Fruit fly (Drosophila melanogaster) whole organism: ENCODE measurements around the gene mRpL48.

Source experiments
- CG8478 ChIP-seq: fragments of >200 bp; optimal IDR thresholded peaks from 2 replicates; lab custom pipeline; 2018; ENCODE audit warnings: inconsistent platforms
- Dll ChIP-seq: fragments of >200 bp; optimal IDR thresholded peaks from 2 replicates; lab custom pipeline; 2017
- EcR ChIP-seq, 2 experiments: fragments of >200 bp; optimal IDR thresholded peaks; 2 replicates each; lab custom pipeline; 2017; ENCODE audit warnings: missing biosample characterization in 2 of 2, missing genetic modification characterization in 2 of 2, missing genetic modification reagents in 2 of 2
- pan ChIP-seq: fragments of >200 bp; optimal IDR thresholded peaks from 2 replicates; lab custom pipeline; 2017
- psq ChIP-seq: fragments of >200 bp; optimal IDR thresholded peaks from 2 replicates; lab custom pipeline; 2017
- usp ChIP-seq: fragments of >200 bp; optimal IDR thresholded peaks from 2 replicates; lab custom pipeline; 2017; ENCODE audit warnings: missing biosample characterization, missing genetic modification characterization, mixed read lengths

The mRpL48 gene

DNA sequence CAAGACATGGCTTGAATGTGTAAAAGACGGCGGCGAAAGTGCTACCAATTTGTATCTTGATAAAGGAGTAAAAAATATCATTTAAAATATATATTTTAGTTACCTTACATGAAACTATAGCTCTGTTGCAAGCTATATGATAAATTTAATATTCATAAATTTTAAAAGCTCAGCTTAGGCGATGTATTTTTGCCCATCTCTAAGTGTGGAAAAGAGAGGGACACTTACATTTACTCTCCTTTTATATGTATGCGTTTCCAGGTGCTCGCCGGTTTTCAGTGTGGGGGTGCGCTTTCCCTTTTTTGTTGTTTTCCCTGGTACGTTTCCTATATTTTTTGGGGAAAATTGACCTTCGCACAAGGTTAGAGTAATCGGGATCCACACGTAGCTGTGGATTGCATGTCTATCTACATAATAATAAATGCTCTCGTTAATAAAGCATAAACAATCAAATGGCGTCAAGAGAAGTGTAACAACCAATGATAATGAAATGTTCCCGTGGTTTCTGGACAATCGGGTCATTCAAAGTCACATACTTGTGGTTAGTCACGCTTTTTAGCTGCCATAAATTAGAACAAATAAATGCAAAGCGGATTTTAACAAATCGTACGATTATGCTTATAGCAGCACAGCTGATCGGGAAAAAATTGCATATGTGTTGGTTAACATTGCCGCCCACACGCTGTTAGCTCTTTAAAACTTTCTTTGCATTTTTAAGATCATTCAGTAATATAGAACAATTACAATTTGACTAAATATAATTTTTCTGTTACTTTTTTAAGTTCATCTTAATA is 17.8 kb downstream of the mRpL48 start:
- TF ChIP-seq psq (lab: Kevin White, UChicago) (no peak), Dll (lab: Kevin White, UChicago) (no peak), CG8478 (no peak), pan (lab: Kevin White, UChicago) (no peak), usp (no peak), EcR (GFP tag; optimal IDR thresholded peaks at IDR 0.05; lab: Kevin White, UChicago) (no peak)

DNA sequence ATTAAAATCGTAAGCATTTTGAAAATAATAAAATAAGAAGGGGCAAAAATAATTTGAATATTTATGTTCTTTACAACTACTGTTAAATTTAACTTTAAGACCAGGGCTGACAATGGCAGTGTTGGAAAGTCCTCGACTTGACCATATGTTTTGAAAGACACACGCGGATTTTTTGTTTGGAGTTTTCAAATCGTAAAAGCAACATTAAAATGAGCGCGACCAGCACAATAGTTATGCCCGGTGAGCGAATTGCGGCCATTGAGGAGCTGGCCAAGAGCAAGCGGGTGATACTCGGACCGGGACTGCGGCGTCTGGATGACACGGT is 18.3 kb downstream of the mRpL48 start, which contains the start of gene Rrp40:
TSS of gene Rrp40 (plus strand) at position 113 of the 325 bp plus-strand sequence.
- TF ChIP-seq psq (lab: Kevin White, UChicago) (no peak), pan (lab: Kevin White, UChicago) (no peak), usp (no peak), CG8478 (no peak), EcR (GFP tag; optimal IDR thresholded peaks at IDR 0.05; lab: Kevin White, UChicago) (no peak)

DNA sequence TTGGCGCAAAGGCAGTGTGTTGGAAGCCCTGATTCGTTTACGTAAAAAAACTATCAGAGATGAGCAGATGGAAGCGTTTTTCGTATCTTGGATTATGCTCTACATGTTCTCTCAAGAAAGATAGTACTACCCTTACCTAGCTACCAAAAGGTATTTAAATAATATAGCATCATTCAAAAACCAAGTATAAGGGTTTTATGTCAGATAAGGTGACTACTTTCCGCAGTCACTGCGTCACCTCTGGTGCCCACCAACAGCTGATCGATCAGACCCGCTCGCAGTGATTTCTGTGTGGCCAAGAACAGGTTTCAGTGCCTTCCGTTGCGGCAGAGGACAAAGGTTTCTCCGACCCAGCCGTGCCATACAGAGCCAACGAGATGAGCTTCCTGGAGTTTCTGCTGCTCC is 19.3 kb downstream of the mRpL48 start, which contains the start of the genes Eno and CG31937:
TSS of gene Eno (minus strand) at position 30 of the 405 bp plus-strand sequence.
TSS of gene CG31937 (plus strand) at position 281 of the 405 bp plus-strand sequence.
- TF ChIP-seq Dll (lab: Kevin White, UChicago) (no peak), EcR (GFP tag; optimal IDR thresholded peaks at IDR 0.05; lab: Kevin White, UChicago) (no peak), psq (lab: Kevin White, UChicago) (no peak), CG8478 (no peak), pan (lab: Kevin White, UChicago) (no peak), usp (no peak)

DNA sequence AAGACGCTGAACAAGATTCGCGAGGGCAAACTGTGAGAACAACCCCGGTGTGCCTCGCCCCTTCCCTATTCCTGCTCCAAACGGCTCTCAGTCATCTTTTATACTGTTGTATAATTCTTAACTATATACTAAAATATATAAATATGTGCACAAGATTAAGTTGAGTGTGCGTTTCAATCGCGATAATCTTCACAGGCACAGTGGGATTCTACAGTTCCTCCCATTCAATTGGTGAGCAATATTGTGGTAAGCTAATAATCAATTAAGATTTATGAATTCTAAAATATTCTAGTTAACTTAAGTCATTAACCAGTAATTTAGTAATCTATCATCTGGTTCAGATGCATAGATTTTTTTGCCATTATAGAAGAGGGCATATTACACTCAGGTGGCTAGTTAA is 20.7 kb downstream of the mRpL48 start:
- TF ChIP-seq CG8478 (no peak), Dll (lab: Kevin White, UChicago) (no peak), EcR (GFP tag; optimal IDR thresholded peaks at IDR 0.05; lab: Kevin White, UChicago) (no peak), psq (lab: Kevin White, UChicago) (no peak), pan (lab: Kevin White, UChicago) (no peak)

DNA sequence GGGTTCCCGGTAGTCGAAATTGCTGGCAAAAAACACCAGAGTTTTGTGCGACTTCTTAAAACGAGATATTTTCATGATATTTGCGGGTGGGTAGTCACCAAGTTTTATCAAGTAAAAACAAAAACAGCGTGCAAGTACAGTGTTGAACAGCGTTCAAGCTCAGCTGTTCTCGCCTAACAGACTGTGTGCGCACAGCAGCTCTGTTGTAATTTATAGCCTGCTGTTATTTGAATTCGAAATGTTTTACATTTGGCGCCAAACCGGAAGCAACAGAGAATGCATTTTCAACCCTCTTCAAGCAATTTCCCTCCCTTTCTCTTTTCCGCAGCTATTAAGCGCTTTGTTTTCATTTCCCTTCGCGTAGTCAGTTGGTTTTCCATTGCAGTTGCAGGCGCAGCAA is 21.9 kb downstream of the mRpL48 start, which contains the start of the genes CG17652 and CG17646:
TSS of gene CG17652 (minus strand) at position 168 of the 400 bp plus-strand sequence.
TSS of gene CG17646 (plus strand) at position 336 of the 400 bp plus-strand sequence.
- no peak for TF ChIP-seq Dll (lab: Kevin White, UChicago)
- TF ChIP-seq usp = no peak
- TF ChIP-seq EcR (GFP tag; optimal IDR thresholded peaks at IDR 0.05; lab: Kevin White, UChicago) = no peak
- no peak for TF ChIP-seq psq (lab: Kevin White, UChicago)
- TF ChIP-seq CG8478 = no peak
- TF ChIP-seq pan (lab: Kevin White, UChicago) = no peak

DNA sequence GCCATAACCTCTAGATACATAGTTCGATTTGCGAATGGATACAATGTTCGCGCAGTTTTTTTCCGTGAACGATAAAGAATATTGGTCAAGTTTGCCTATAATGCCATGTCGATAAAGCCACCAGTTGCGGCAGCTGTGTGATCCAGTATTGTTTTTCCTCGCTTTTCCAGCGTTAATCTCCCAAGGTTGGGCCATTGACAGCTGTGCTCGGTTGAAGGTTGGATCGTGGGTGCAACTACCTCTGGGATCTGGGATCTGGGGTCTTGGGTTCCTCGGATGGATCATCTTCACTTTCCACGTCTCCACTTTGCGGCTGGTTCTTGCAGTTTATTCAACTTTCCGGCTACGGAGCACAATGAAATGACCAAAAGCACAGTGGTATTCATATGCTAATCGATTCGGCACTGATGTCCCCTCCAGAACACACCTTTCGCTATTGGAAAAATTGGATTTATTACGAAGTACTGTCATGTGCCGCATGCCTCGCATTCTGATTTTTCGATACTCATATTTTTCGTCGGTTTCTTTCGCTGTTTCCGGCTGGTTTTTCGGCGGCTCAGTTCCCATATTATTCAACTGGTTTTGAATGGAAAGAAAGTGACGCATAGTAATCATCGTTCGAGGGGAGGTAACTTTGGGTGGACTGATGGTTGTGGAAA is 23.0 kb downstream of the mRpL48 start:
- TF ChIP-seq Dll (lab: Kevin White, UChicago) (no peak), EcR (GFP tag; optimal IDR thresholded peaks at IDR 0.05; lab: Kevin White, UChicago) (peak in 1 of 2 experiments; percentile 53), usp (no peak), CG8478 (no peak), pan (lab: Kevin White, UChicago) (no peak)

DNA sequence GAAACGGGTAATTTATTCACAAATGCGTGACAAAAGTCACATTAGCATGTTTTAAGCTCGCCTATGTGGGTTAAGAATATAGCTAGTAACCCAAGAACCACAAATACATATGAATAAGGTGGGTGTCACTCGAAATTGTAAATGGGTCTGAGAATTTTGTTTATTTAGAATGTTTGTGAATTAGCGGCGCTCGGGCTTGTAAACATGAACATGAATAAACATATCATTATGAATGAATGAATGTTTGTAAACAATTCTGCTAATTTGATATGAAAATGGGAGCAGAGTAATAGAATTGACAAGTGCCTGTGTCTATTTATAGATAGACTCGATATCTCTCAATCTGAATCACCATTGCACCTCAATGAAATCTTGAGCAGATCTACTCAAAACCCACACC is 24.9 kb downstream of the mRpL48 start:
- TF ChIP-seq CG8478 = no peak
- no peak for TF ChIP-seq psq (lab: Kevin White, UChicago)
- TF ChIP-seq Dll (lab: Kevin White, UChicago) = no peak

DNA sequence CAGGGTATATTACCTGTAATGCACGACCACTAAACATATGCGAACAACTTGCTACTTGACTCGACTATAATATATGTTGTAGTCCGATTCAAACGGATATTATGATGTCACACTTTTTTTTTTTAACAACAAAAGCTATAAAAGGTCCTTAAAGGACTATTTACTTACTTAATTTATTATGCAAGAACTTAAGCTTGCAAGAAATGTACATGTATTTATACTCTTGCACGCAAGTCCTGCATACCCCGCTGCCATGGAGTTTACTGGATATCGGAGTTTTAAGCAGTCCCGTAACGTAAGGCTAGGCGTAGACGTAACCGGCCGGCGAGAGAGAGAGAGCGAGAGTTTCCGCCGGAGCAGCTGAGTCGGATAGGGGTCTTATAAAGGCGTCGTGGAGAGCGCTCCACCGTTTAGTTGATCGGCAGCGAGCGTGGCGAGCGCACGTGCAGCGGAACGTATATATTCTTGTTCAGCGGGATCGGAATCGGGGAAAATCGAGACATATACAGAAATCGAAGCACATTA is 26.9 kb downstream of the mRpL48 start:
- TF ChIP-seq psq (lab: Kevin White, UChicago) = no peak
- peak; percentile 49 for TF ChIP-seq pan (lab: Kevin White, UChicago)
- no peak for TF ChIP-seq usp

DNA sequence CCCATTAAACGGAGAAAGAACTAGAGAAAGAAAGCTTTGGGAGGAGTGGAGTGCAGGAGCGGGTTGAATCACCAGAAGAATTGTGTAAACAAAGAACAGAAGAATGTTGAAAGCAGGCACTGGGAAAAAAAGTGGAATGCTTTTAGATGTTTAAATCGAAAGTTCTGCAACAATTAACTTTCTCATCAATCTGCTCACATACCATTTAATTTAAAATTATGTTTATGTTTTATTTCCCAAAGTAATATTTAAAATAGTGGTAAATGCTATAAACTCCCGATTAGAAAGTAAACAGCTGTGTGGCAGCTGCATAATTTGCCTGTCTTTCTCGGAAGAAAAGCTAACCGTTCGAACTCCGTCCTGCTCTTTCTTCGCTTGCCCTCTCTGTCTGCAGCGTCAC is 27.8 kb downstream of the mRpL48 start:
- TF ChIP-seq CG8478 (no peak), Dll (lab: Kevin White, UChicago) (no peak), EcR (GFP tag; optimal IDR thresholded peaks at IDR 0.05; lab: Kevin White, UChicago) (no peak), usp (no peak), pan (lab: Kevin White, UChicago) (no peak), psq (lab: Kevin White, UChicago) (no peak)

DNA sequence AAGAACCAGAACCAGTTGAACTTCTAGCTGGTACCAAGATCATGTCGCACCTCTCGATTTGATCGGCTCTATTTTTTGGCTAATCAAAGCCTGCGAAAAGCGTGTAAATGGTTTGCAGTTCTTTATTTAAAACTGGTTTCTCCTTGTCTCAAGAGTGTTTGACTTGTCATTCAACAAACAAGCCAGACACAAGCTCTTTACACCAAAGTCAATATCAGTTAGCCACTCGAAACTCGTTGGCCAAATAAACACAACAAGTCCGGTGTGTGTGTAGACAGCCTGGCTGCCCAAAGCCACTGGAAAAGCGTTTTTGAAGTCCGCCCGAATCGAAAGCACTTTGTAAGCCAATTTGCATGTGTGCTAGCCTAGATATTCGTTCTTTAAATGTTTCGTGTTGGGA is 29.8 kb downstream of the mRpL48 start:
- no peak for TF ChIP-seq CG8478
- TF ChIP-seq Dll (lab: Kevin White, UChicago) = no peak
- no peak for TF ChIP-seq EcR (GFP tag; optimal IDR thresholded peaks at IDR 0.05; lab: Kevin White, UChicago)
- TF ChIP-seq pan (lab: Kevin White, UChicago) = no peak
- no peak for TF ChIP-seq usp
- no peak for TF ChIP-seq psq (lab: Kevin White, UChicago)

DNA sequence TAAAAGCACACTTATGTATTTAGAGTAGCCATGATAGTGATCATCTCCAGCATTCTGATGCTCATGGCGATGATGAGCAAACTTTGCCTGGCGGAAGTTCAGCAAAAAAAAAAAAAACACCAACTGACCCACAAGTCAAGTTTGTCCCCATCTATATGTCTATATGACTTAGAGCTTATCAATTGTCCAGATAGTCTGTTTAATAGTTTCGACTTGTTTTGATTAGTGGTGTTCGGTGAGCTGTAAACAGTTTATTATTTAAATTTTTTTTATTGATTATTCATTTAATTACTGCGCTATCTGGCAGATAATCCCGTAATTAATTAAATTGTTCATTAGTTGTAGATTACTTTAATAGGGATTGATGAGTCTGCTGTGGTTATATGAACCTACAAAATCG is 33.5 kb downstream of the mRpL48 start:
- no peak for TF ChIP-seq psq (lab: Kevin White, UChicago)
- TF ChIP-seq EcR (GFP tag; optimal IDR thresholded peaks at IDR 0.05; lab: Kevin White, UChicago) = no peak
- no peak for TF ChIP-seq pan (lab: Kevin White, UChicago)
- no peak for TF ChIP-seq usp
- no peak for TF ChIP-seq CG8478
- no peak for TF ChIP-seq Dll (lab: Kevin White, UChicago)

DNA sequence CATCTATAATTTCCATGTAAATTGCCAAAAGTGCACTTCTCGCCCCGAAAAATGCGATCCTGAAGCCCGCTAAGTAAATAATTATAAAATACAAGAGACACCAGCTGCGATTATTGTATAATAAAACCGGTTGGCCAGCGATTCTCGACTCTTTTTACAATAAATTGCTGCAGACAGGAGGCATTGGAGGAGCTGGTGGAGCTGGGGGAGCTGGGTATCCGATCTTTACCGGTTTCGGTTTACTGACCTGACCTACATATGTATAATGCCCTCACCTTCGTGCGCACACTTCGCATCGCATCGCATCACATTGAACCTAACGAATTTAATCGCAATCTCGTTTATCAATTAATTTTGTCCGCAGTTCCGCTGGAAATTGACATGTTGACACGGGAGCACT is 38.1 kb downstream of the mRpL48 start:
- no peak for TF ChIP-seq CG8478
